Worm (Caenorhabditis elegans): ENCODE measurements around the gene Y77E11A.8.

Y77E11A.8 gene

ce11 chrIV:1430261-1430660, 5.4 kb upstream of the Y77E11A.8 start, which contains the start of gene Y77E11A.23:
Y77E11A.23 (minus strand) TSS chrIV:1430367.
- no peak for TF ChIP-seq nfya-1 (tag; optimal IDR thresholded peaks at IDR 0.05)
- no peak for TF ChIP-seq hlh-8 (tag; optimal IDR thresholded peaks at IDR 0.05)
- TF ChIP-seq ahr-1 (tag; optimal IDR thresholded peaks at IDR 0.05): no peak
- TF ChIP-seq C38D4.7 (GFP tag; optimal IDR thresholded peaks at IDR 0.05): no peak
- no peak for TF ChIP-seq ceh-9 (tag; optimal IDR thresholded peaks at IDR 0.05)
- no peak for TF ChIP-seq ceh-18 (tag; optimal IDR thresholded peaks at IDR 0.05)
- no peak for TF ChIP-seq fkh-10 (GFP tag; optimal IDR thresholded peaks at IDR 0.05)
- TF ChIP-seq pqm-1 (tag; optimal IDR thresholded peaks at IDR 0.05): no peak
- TF ChIP-seq ceh-31 (tag; optimal IDR thresholded peaks at IDR 0.05): no peak
- no peak for TF ChIP-seq npax-4 (tag; optimal IDR thresholded peaks at IDR 0.05)
- no peak for TF ChIP-seq ceh-34 (tag; optimal IDR thresholded peaks at IDR 0.05)
- no peak for TF ChIP-seq sdc-2 (tag; optimal IDR thresholded peaks at IDR 0.05)
- TF ChIP-seq pros-1 (tag; optimal IDR thresholded peaks at IDR 0.05): no peak
- TF ChIP-seq F13H6.1 (tag; optimal IDR thresholded peaks at IDR 0.05): no peak
- TF ChIP-seq lin-11 (tag; optimal IDR thresholded peaks at IDR 0.05): no peak
- TF ChIP-seq che-1 (tag; optimal IDR thresholded peaks at IDR 0.05): no peak
- no peak for TF ChIP-seq hlh-6 (tag; optimal IDR thresholded peaks at IDR 0.05)
- no peak for TF ChIP-seq dmd-4 (tag; optimal IDR thresholded peaks at IDR 0.05; ENCODE audit: borderline replicate concordance)

- TF ChIP-seq hlh-8 (tag; optimal IDR thresholded peaks at IDR 0.05) (no peak), C08G9.2 (tag; optimal IDR thresholded peaks at IDR 0.05) (no peak), unc-86 (tag; optimal IDR thresholded peaks at IDR 0.05) (no peak), rnt-1 (tag; optimal IDR thresholded peaks at IDR 0.05) (no peak), K09A11.1 (tag; optimal IDR thresholded peaks at IDR 0.05; ENCODE audit: insufficient read depth) (no peak), madf-2 (tag; optimal IDR thresholded peaks at IDR 0.05) (no peak), fax-1 (tag; optimal IDR thresholded peaks at IDR 0.05) (no peak), hlh-30 (tag; optimal IDR thresholded peaks at IDR 0.05; ENCODE audit: insufficient read depth) (no peak)
Measured at ce11 chrIV:1427283-1427682, 2.4 kb upstream of the Y77E11A.8 start, which contains the start of gene clec-171. clec-171 (minus strand) TSS chrIV:1427383.

DNA sequence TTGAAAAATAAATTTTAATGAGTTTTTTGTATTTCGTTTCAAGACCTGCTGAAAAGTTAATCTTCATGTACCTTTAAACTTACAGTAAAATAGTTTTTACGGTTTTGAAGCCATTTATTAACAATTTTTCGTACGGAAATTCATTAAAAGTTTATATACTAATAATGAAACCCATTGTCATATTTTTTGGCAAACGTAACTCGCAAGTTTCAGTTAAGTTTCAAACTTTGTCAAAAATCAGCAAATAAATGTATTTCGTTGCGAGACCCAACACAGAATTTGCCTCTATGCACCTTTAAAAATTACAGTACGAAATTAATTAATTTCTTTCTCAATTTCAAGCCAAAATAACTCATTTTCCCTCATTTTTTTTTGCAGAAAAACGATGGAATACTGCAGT, 4.3 kb downstream of the Y77E11A.8 start, which contains the start of gene jtr-1:
Gene jtr-1 (plus strand): TSS at position 327 of the 400 bp plus-strand sequence.
- no peak for TF ChIP-seq tbx-7 (tag; optimal IDR thresholded peaks at IDR 0.05)
- TF ChIP-seq ama-1 (optimal IDR thresholded peaks at IDR 0.05): no peak
- no peak for TF ChIP-seq K02D7.2 (tag; optimal IDR thresholded peaks at IDR 0.05)
- TF ChIP-seq sox-4 (tag; optimal IDR thresholded peaks at IDR 0.05): no peak
- TF ChIP-seq ceh-30 (tag; optimal IDR thresholded peaks at IDR 0.05): no peak
- TF ChIP-seq ref-2 (tag; optimal IDR thresholded peaks at IDR 0.05): no peak

DNA sequence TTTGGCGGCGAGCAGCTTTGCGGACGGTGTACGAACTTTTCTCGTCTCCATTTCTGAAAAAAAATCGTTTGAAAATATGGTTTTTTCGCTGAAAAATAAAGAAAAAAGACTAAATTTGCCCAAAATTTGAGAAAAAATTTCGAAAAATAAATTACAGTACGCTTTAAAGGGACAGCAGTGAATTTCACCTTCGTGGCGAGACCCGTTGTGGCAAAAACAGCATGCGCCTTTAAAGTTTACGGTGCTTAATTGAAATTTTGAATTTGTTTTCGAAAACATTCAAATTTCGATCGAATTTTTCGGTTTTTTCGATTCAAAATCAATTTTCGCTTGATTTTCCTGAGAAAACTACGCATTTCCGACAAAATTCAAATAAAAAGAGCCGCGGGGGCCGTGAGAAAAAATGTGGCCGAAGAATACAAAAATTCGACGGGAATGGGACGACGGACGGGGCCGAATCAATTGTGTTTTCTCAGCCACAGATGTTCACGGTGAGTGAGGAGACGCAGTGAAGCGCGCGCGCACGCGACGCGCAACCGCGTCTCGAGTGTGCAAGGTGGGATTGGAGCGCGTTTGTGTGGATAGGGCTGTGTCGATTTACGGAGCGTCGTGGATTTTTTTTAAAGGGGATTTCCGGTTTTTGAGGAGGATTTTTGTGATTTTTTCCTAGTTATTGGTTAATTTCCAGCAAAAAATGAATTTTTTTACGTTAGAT, 4.9 kb downstream of the Y77E11A.8 start, which contains the start of gene Y77E11A.7:
Gene Y77E11A.7 (minus strand): TSS at position 55 of the 715 bp plus-strand sequence.
- peak; percentile 90 for TF ChIP-seq rnt-1 (tag; optimal IDR thresholded peaks at IDR 0.05)
- TF ChIP-seq tbx-7 (tag; optimal IDR thresholded peaks at IDR 0.05): no peak
- no peak for TF ChIP-seq che-1 (tag; optimal IDR thresholded peaks at IDR 0.05)
- TF ChIP-seq ceh-18 (tag; optimal IDR thresholded peaks at IDR 0.05): peak; percentile 87
- peak; percentile 97 for TF ChIP-seq hlh-30 (tag; optimal IDR thresholded peaks at IDR 0.05; ENCODE audit: insufficient read depth)
- TF ChIP-seq pag-3 (tag; optimal IDR thresholded peaks at IDR 0.05; ENCODE audit: borderline replicate concordance): no peak
- peak; percentile 59 for TF ChIP-seq syd-9 (tag; optimal IDR thresholded peaks at IDR 0.05)
- peak; percentile 25 for TF ChIP-seq elt-2 (tag; optimal IDR thresholded peaks at IDR 0.05)
- TF ChIP-seq ama-1 (optimal IDR thresholded peaks at IDR 0.05): no peak
- TF ChIP-seq mec-3 (tag; optimal IDR thresholded peaks at IDR 0.05; ENCODE audit: borderline replicate concordance): peak; percentile 54
- TF ChIP-seq ztf-16 (tag; optimal IDR thresholded peaks at IDR 0.05): peak; percentile 61
- TF ChIP-seq unc-55 (GFP tag; optimal IDR thresholded peaks at IDR 0.05): peak; percentile 23
- TF ChIP-seq ceh-14 (tag; optimal IDR thresholded peaks at IDR 0.05): peak; percentile 62
- peak; percentile 58 for TF ChIP-seq ceh-2 (tag; optimal IDR thresholded peaks at IDR 0.05)
- peak; percentile 93 for TF ChIP-seq tbx-2 (tag; optimal IDR thresholded peaks at IDR 0.05)
- TF ChIP-seq eyg-1 (tag; optimal IDR thresholded peaks at IDR 0.05): peak; percentile 38
- TF ChIP-seq ceh-9 (tag; optimal IDR thresholded peaks at IDR 0.05): no peak
- TF ChIP-seq ceh-34 (tag; optimal IDR thresholded peaks at IDR 0.05): peak; percentile 81
- peak; percentile 79 for TF ChIP-seq C08G9.2 (tag; optimal IDR thresholded peaks at IDR 0.05)
- peak; percentile 28 for TF ChIP-seq madf-2 (tag; optimal IDR thresholded peaks at IDR 0.05)
- TF ChIP-seq T23F11.4 (GFP tag; optimal IDR thresholded peaks at IDR 0.05): peak; percentile 20
- TF ChIP-seq pros-1 (tag; optimal IDR thresholded peaks at IDR 0.05): peak; percentile 94
- TF ChIP-seq sox-4 (tag; optimal IDR thresholded peaks at IDR 0.05): no peak
- TF ChIP-seq ceh-45 (GFP tag; IDR thresholded peaks at IDR 0.05): peak; percentile 46; the same call in 1 of the 2 replicates
- TF ChIP-seq fkh-10 (GFP tag; optimal IDR thresholded peaks at IDR 0.05): no peak
- no peak for TF ChIP-seq pha-2 (tag; optimal IDR thresholded peaks at IDR 0.05)
- TF ChIP-seq K09A11.1 (tag; optimal IDR thresholded peaks at IDR 0.05; ENCODE audit: insufficient read depth): no peak

Data from whole organism, late embryonic.